Fruit fly (Drosophila melanogaster): ENCODE results near the gene Naa60.

Naa60 gene

dm6 chr3L:9729795-9730421, 3.2 kb downstream of the Naa60 start, which contains the start of gene ATPsynB (continued):
- TF ChIP-seq CG17829 (tag; optimal IDR thresholded peaks at IDR 0.05) (peak; percentile 39), YL-1 (GFP tag; optimal IDR thresholded peaks at IDR 0.05) (peak; percentile 97), CG4854 (GFP tag; optimal IDR thresholded peaks at IDR 0.05) (no peak), CG8089 (GFP tag; optimal IDR thresholded peaks at IDR 0.05) (no peak), gsb-n (tag; optimal IDR thresholded peaks at IDR 0.05) (no peak), Asciz (GFP tag; optimal IDR thresholded peaks at IDR 0.05) (no peak), HLH4C (GFP tag; IDR thresholded peaks at IDR 0.05; ENCODE audit: partially characterized antibody) (no peak), ATbp (GFP tag; optimal IDR thresholded peaks at IDR 0.05) (no peak), CG4282 (GFP tag; optimal IDR thresholded peaks at IDR 0.05) (no peak), CG15514 (GFP tag; optimal IDR thresholded peaks at IDR 0.05) (peak; percentile 81), CG7556 (GFP tag; optimal IDR thresholded peaks at IDR 0.05) (no peak), gro (GFP tag; optimal IDR thresholded peaks at IDR 0.05) (peak; percentile 19), kay (GFP tag; optimal IDR thresholded peaks at IDR 0.05) (no peak), CG34376 (GFP tag; optimal IDR thresholded peaks at IDR 0.05) (peak; percentile 19), onecut (GFP tag; IDR thresholded peaks at IDR 0.05) (no peak; the same call in 1 of the 2 replicates), Scr (GFP tag; IDR thresholded peaks at IDR 0.05; ENCODE audit: partially characterized antibody) (peak; percentile 32), Nf-YA (GFP tag; IDR thresholded peaks at IDR 0.05) (no peak), knrl (GFP tag; IDR thresholded peaks at IDR 0.05; ENCODE audit: partially characterized antibody) (peak; percentile 32; the same call in 1 of the 3 replicates), CG2712 (tag; optimal IDR thresholded peaks at IDR 0.05) (peak; percentile 100), CG14710 (tag; optimal IDR thresholded peaks at IDR 0.05) (peak; percentile 59), CG10979 (tag; optimal IDR thresholded peaks at IDR 0.05) (no peak), CG9932 (GFP tag; IDR thresholded peaks at IDR 0.05) (peak; percentile 55), CG2120 (GFP tag; optimal IDR thresholded peaks at IDR 0.05) (peak; percentile 47), CG10147 (GFP tag; optimal IDR thresholded peaks at IDR 0.05) (no peak), amos (GFP tag; IDR thresholded peaks at IDR 0.05; ENCODE audit: partially characterized antibody) (peak; percentile 49; the same call in 1 of the 2 replicates), wdn (GFP tag; IDR thresholded peaks at IDR 0.05) (no peak), CG12942 (GFP tag; optimal IDR thresholded peaks at IDR 0.05) (peak; percentile 19), Bgb (GFP tag; IDR thresholded peaks at IDR 0.05; ENCODE audit: partially characterized antibody) (peak; percentile 46; the same call in 1 of the 2 replicates), CG6854 (GFP tag; optimal IDR thresholded peaks at IDR 0.05) (no peak), E2f2 (GFP tag; IDR thresholded peaks at IDR 0.05) (peak; percentile 98), Six4 (GFP tag; optimal IDR thresholded peaks at IDR 0.05) (no peak), CG32532 (GFP tag; IDR thresholded peaks at IDR 0.05) (no peak), HmgZ (tag; optimal IDR thresholded peaks at IDR 0.05) (peak; percentile 53), NfI (GFP tag; optimal IDR thresholded peaks at IDR 0.05) (peak; percentile 39), slbo (GFP tag; IDR thresholded peaks at IDR 0.05) (peak; percentile 49; the same call in 1 of the 2 replicates), CG2199 (GFP tag; IDR thresholded peaks at IDR 0.05) (no peak), HmgD (GFP tag; optimal IDR thresholded peaks at IDR 0.05) (peak; percentile 36), pzg (GFP tag; optimal IDR thresholded peaks at IDR 0.05) (peak; percentile 87), TFAM (GFP tag; optimal IDR thresholded peaks at IDR 0.05) (no peak), Dp (GFP tag; optimal IDR thresholded peaks at IDR 0.05) (peak; percentile 95), rib (GFP tag; IDR thresholded peaks at IDR 0.05) (no peak; the same call in 1 of the 2 replicates), CG2202 (tag; optimal IDR thresholded peaks at IDR 0.05) (no peak), CG2678 (tag; optimal IDR thresholded peaks at IDR 0.05) (no peak), CG17359 (tag; optimal IDR thresholded peaks at IDR 0.05) (no peak), MESR4 (GFP tag; optimal IDR thresholded peaks at IDR 0.05) (peak; percentile 97), CG3847 (GFP tag; IDR thresholded peaks at IDR 0.05) (peak; percentile 87), MBD-R2 (GFP tag; IDR thresholded peaks at IDR 0.05) (peak; percentile 88), z (GFP tag; IDR thresholded peaks at IDR 0.05) (0 out of 3 replicates have a peak, but pooled peaks have one; percentile 13), CG13424 (tag; optimal IDR thresholded peaks at IDR 0.05) (no peak)
